Fruit fly (Drosophila melanogaster) whole organism, pupa: Measurements from ENCODE around the gene Hmgcr.

Experiments used
- CG10348 ChIP-seq: fragments of 200-800 bp; sonication (Bioruptor generic); IDR thresholded peaks from 2 replicates; pipeline ENCODE4 v1.3.6; 2022; ENCODE audit warnings: missing biosample characterization, missing genetic modification characterization
- CG14655 ChIP-seq: fragments of 200-800 bp; sonication (Bioruptor generic); optimal IDR thresholded peaks from 3 replicates; lab custom pipeline; 2017; ENCODE audit warnings: mild to moderate bottlenecking, missing biosample characterization, missing genetic modification reagents, missing genetic modification characterization
- CG15710 ChIP-seq: fragments of 200-800 bp; sonication (Bioruptor generic); optimal IDR thresholded peaks from 2 replicates; lab custom pipeline; 2018; ENCODE audit warnings: missing biosample characterization, mild to moderate bottlenecking, missing genetic modification characterization, moderate library complexity
- EcR ChIP-seq: fragments of 200-800 bp; sonication (Bioruptor generic); optimal IDR thresholded peaks from 3 replicates; lab custom pipeline; 2019; ENCODE audit warnings: missing biosample characterization, missing genetic modification characterization, mild to moderate bottlenecking, moderate library complexity, missing genetic modification reagents

DNA sequence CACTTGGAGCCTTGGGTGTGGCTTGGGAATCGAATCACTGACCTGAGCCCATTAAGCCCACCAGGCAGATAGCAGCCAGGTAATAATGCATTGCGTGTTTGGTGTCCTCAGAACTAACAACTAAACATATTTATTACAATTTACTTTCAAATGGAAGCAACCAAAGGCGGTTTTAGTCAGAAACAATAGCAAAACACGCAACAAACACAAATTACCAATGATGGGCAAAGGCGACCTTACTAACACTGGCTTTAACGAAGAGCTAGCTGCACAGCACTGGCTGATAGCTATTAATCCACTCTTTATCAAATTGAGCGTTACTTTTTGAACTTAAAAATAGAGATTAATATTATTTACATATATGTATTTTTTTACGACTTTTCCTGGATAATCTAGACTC lies 29.9 kb downstream of the Hmgcr start, which contains the start of gene udt:
- TF ChIP-seq CG14655 (GFP tag; lab: Kevin White, UChicago) (no peak), EcR (GFP tag; lab: Kevin White, UChicago) (no peak), CG10348 (GFP tag; lab: Robert Waterston, UW) (no peak), CG15710 (tag; lab: Kevin White, UChicago) (no peak)
